Worm (Caenorhabditis elegans) whole organism, young adult: ENCODE measurements around the gene C05A2.4.

Source experiments
- B0019.2 ChIP-seq: fragments of 200-800 bp; sonication (Bioruptor generic); conservative IDR thresholded peaks from 2 replicates; pipeline ENCODE4 v1.3.6; 2022; ENCODE audit warnings: missing genetic modification reagents, missing genetic modification characterization, missing compliant biosample characterization
- C06A6.2 ChIP-seq: fragments of 200-800 bp; sonication (Bioruptor generic); conservative IDR thresholded peaks from 2 replicates; pipeline ENCODE4 v1.3.6; 2022; ENCODE audit warnings: missing genetic modification characterization, missing compliant biosample characterization
- F37B4.10 ChIP-seq: fragments of 200-800 bp; sonication (Bioruptor generic); IDR thresholded peaks from 2 replicates; pipeline ENCODE4 v1.3.6; 2022; ENCODE audit warnings: missing genetic modification characterization, missing compliant biosample characterization
- F39B2.1 ChIP-seq: fragments of 200-800 bp; sonication (Bioruptor generic); IDR thresholded peaks from 2 replicates; pipeline ENCODE4 v1.3.6; 2022; ENCODE audit warnings: missing genetic modification reagents, missing genetic modification characterization, missing compliant biosample characterization
- T26A5.8 ChIP-seq: sonication (generic microtip); optimal IDR thresholded peaks from 2 replicates; lab custom pipeline; 2016; ENCODE audit warnings: missing genetic modification characterization, missing compliant biosample characterization
- Y53G8AR.9 ChIP-seq: fragments of 200-800 bp; sonication (Bioruptor generic); conservative IDR thresholded peaks from 2 replicates; pipeline ENCODE4 v1.3.6; 2022; ENCODE audit warnings: missing genetic modification reagents, missing genetic modification characterization, missing compliant biosample characterization
- Y56A3A.18 ChIP-seq: fragments of 200-800 bp; sonication (Bioruptor generic); IDR thresholded peaks from 2 replicates; pipeline ENCODE4 v1.3.6; 2022; ENCODE audit warnings: missing genetic modification reagents, missing genetic modification characterization, missing compliant biosample characterization
- Y79H2A.3 ChIP-seq: fragments of 200-800 bp; sonication (Bioruptor generic); conservative IDR thresholded peaks from 2 replicates; pipeline ENCODE4 v1.3.6; 2022; ENCODE audit warnings: missing genetic modification reagents, missing genetic modification characterization, missing compliant biosample characterization
- ama-1 ChIP-seq, 3 experiments: fragments of 150-350 bp in 1 of 3; sonication (generic microtip) in 2 of 3; optimal IDR thresholded peaks; 2 replicates each; lab custom pipeline; 2014 to 2018; ENCODE audit warnings: missing biosample characterization in 2 of 3, missing genetic modification characterization in 2 of 3, missing genetic modification reagents in 2 of 3
- aptf-2 ChIP-seq: fragments of 200-800 bp; sonication (Bioruptor generic); conservative IDR thresholded peaks from 2 replicates; pipeline ENCODE4 v1.3.6; 2022; ENCODE audit warnings: missing genetic modification reagents, missing genetic modification characterization, missing compliant biosample characterization
- attf-5 ChIP-seq: fragments of 200-800 bp; sonication (Bioruptor generic); optimal IDR thresholded peaks from 2 replicates; lab custom pipeline; 2018; ENCODE audit warnings: mild to moderate bottlenecking, missing genetic modification characterization, missing compliant biosample characterization
- bed-1 ChIP-seq: fragments of 200-800 bp; sonication (Bioruptor generic); IDR thresholded peaks from 2 replicates; pipeline ENCODE4 v1.3.6; 2022; ENCODE audit warnings: missing genetic modification reagents, missing genetic modification characterization, missing compliant biosample characterization
- ccch-3 ChIP-seq: fragments of 200-800 bp; sonication (Bioruptor generic); optimal IDR thresholded peaks from 2 replicates; lab custom pipeline; 2018; ENCODE audit warnings: mild to moderate bottlenecking, missing genetic modification characterization, missing compliant biosample characterization
- cebp-2 ChIP-seq: fragments of 200-800 bp; sonication (Bioruptor generic); IDR thresholded peaks from 2 replicates; pipeline ENCODE4 v1.3.6; 2022; ENCODE audit warnings: missing genetic modification characterization, missing compliant biosample characterization
- ceh-27 ChIP-seq: fragments of 200-800 bp; sonication (Bioruptor generic); optimal IDR thresholded peaks from 2 replicates; lab custom pipeline; 2018; ENCODE audit warnings: mild to moderate bottlenecking, missing genetic modification characterization, moderate library complexity, missing compliant biosample characterization
- ceh-40 ChIP-seq: fragments of 200-800 bp; sonication (Bioruptor generic); IDR thresholded peaks from 2 replicates; pipeline ENCODE4 v1.3.6; 2022; ENCODE audit warnings: missing genetic modification characterization, missing compliant biosample characterization
- chd-7 ChIP-seq: sonication (generic microtip); optimal IDR thresholded peaks from 2 replicates; lab custom pipeline; 2016; ENCODE audit warnings: mild to moderate bottlenecking, missing genetic modification characterization, moderate library complexity, missing compliant biosample characterization
- dpff-1 ChIP-seq: sonication (generic microtip); optimal IDR thresholded peaks from 2 replicates; lab custom pipeline; 2017; ENCODE audit warnings: mild to moderate bottlenecking, missing genetic modification characterization, missing compliant biosample characterization
- dpl-1 ChIP-seq: fragments of 150-350 bp; optimal IDR thresholded peaks from 2 replicates; lab custom pipeline; 2014; ENCODE audit warnings: missing biosample characterization, missing genetic modification reagents, missing genetic modification characterization
- ekl-4 ChIP-seq: fragments of 200-800 bp; sonication (Bioruptor generic); IDR thresholded peaks from 2 replicates; pipeline ENCODE4 v1.3.6; 2022; ENCODE audit warnings: missing genetic modification reagents, missing genetic modification characterization, missing compliant biosample characterization
- him-1 ChIP-seq: sonication (generic microtip); optimal IDR thresholded peaks from 2 replicates; lab custom pipeline; 2016; ENCODE audit warnings: missing genotype, missing genetic modification reagents, missing genetic modification characterization, missing compliant biosample characterization
- hmg-20 ChIP-seq: fragments of 200-800 bp; sonication (Bioruptor generic); IDR thresholded peaks from 2 replicates; pipeline ENCODE4 v1.3.6; 2022; ENCODE audit warnings: missing genetic modification reagents, missing genetic modification characterization, missing compliant biosample characterization
- hsf-1 ChIP-seq: fragments of 200-800 bp; sonication (Bioruptor generic); IDR thresholded peaks from 2 replicates; pipeline ENCODE4 v1.3.6; 2022; ENCODE audit warnings: missing genetic modification reagents, missing genetic modification characterization, missing compliant biosample characterization
- lag-1 ChIP-seq: fragments of 200-800 bp; sonication (Bioruptor generic); IDR thresholded peaks from 2 replicates; pipeline ENCODE4 v1.3.6; 2022; ENCODE audit warnings: missing genetic modification reagents, missing genetic modification characterization, missing compliant biosample characterization
- let-607 ChIP-seq, 2 experiments: fragments of 200-800 bp in 1 of 2; sonication (Bioruptor generic) in 1 of 2; sonication (generic microtip) in 1 of 2; optimal IDR thresholded peaks; 2 replicates each; lab custom pipeline; 2016 to 2018; ENCODE audit warnings: mild to moderate bottlenecking in 2 of 2, missing compliant biosample characterization in 2 of 2, missing genetic modification characterization in 2 of 2, moderate library complexity in 2 of 2, missing genotype in 1 of 2
- lsl-1 ChIP-seq: fragments of 200-800 bp; sonication (Bioruptor generic); optimal IDR thresholded peaks from 2 replicates; lab custom pipeline; 2018; ENCODE audit warnings: mild to moderate bottlenecking, missing genetic modification characterization, moderate library complexity, missing compliant biosample characterization
- lsy-27 ChIP-seq: sonication (generic microtip); optimal IDR thresholded peaks from 2 replicates; lab custom pipeline; 2017; ENCODE audit warnings: missing genetic modification characterization, mild to moderate bottlenecking, missing compliant biosample characterization, antibody characterized with exemption, missing genotype, borderline replicate concordance; ENCODE audit not compliant: insufficient read depth
- madf-3 ChIP-seq: fragments of 200-800 bp; sonication (Bioruptor generic); IDR thresholded peaks from 2 replicates; pipeline ENCODE4 v1.3.6; 2022; ENCODE audit warnings: missing genetic modification reagents, missing genetic modification characterization, missing compliant biosample characterization
- mcd-1 ChIP-seq: fragments of 200-800 bp; sonication (Bioruptor generic); IDR thresholded peaks from 2 replicates; pipeline ENCODE4 v1.3.6; 2022; ENCODE audit warnings: missing genetic modification reagents, missing genetic modification characterization, missing compliant biosample characterization
- mes-4 ChIP-seq: sonication (generic microtip); optimal IDR thresholded peaks from 2 replicates; lab custom pipeline; 2016; ENCODE audit warnings: missing genotype, missing genetic modification characterization, missing compliant biosample characterization
- nfya-2 ChIP-seq: fragments of 200-800 bp; sonication (Bioruptor generic); IDR thresholded peaks from 2 replicates; pipeline ENCODE4 v1.3.6; 2022; ENCODE audit warnings: missing genetic modification reagents, missing genetic modification characterization, missing compliant biosample characterization
- nfyb-1 ChIP-seq: fragments of 200-800 bp; sonication (Bioruptor generic); IDR thresholded peaks from 2 replicates; pipeline ENCODE4 v1.3.6; 2022; ENCODE audit warnings: missing genetic modification reagents, missing genetic modification characterization, missing compliant biosample characterization
- nhr-120 ChIP-seq: fragments of 200-800 bp; sonication (Bioruptor generic); IDR thresholded peaks from 2 replicates; pipeline ENCODE4 v1.3.6; 2022; ENCODE audit warnings: missing genetic modification characterization, missing compliant biosample characterization
- nhr-80 ChIP-seq: sonication (generic microtip); optimal IDR thresholded peaks from 2 replicates; lab custom pipeline; 2016; ENCODE audit warnings: missing genetic modification characterization, missing compliant biosample characterization
- pbrm-1 ChIP-seq: fragments of 200-800 bp; sonication (Bioruptor generic); IDR thresholded peaks from 2 replicates; pipeline ENCODE4 v1.3.6; 2022; ENCODE audit warnings: missing genetic modification reagents, missing genetic modification characterization, missing compliant biosample characterization
- rpc-1 ChIP-seq, 2 experiments: fragments of 150-350 bp in 1 of 2; sonication (generic microtip) in 1 of 2; optimal IDR thresholded peaks; 2 replicates each; lab custom pipeline; 2014 to 2018; ENCODE audit warnings: missing biosample characterization in 1 of 2, missing genetic modification characterization in 1 of 2, missing genetic modification reagents in 1 of 2, missing genotype in 1 of 2
- sdz-38 ChIP-seq: sonication (generic microtip); optimal IDR thresholded peaks from 2 replicates; lab custom pipeline; 2016; ENCODE audit warnings: missing genotype, missing genetic modification characterization, missing compliant biosample characterization
- sptf-2 ChIP-seq: fragments of 200-800 bp; sonication (Bioruptor generic); optimal IDR thresholded peaks from 2 replicates; lab custom pipeline; 2018; ENCODE audit warnings: mild to moderate bottlenecking, missing genetic modification characterization, missing compliant biosample characterization
- tlf-1 ChIP-seq: fragments of 200-800 bp; sonication (Bioruptor generic); optimal IDR thresholded peaks from 2 replicates; lab custom pipeline; 2018; ENCODE audit warnings: mild to moderate bottlenecking, missing genetic modification characterization, missing compliant biosample characterization
- unc-130 ChIP-seq: sonication (generic microtip); optimal IDR thresholded peaks from 2 replicates; lab custom pipeline; 2016; ENCODE audit warnings: missing genetic modification reagents, missing genetic modification characterization, missing compliant biosample characterization
- xnd-1 ChIP-seq: sonication (generic microtip); optimal IDR thresholded peaks from 2 replicates; lab custom pipeline; 2016; ENCODE audit warnings: missing genotype, missing genetic modification reagents, missing genetic modification characterization, missing compliant biosample characterization
- ztf-25 ChIP-seq: fragments of 200-800 bp; sonication (Bioruptor generic); IDR thresholded peaks from 2 replicates; pipeline ENCODE4 v1.3.6; 2022; ENCODE audit warnings: missing genetic modification reagents, missing genetic modification characterization, missing compliant biosample characterization
- ztf-26 ChIP-seq: sonication (generic microtip); optimal IDR thresholded peaks from 2 replicates; lab custom pipeline; 2017; ENCODE audit warnings: missing genetic modification characterization, missing compliant biosample characterization
- ztf-28 ChIP-seq: fragments of 200-800 bp; sonication (Bioruptor generic); IDR thresholded peaks from 2 replicates; pipeline ENCODE4 v1.3.6; 2022; ENCODE audit warnings: missing genetic modification reagents, missing genetic modification characterization, missing compliant biosample characterization

The C05A2.4 gene

ce11 chrV:10714630-10715029 is 19.3 kb downstream of the C05A2.4 start:
- TF ChIP-seq C06A6.2 (GFP tag; lab: Robert Waterston, UW) (no peak), Y56A3A.18 (GFP tag; lab: Robert Waterston, UW) (peak; percentile 9; the same call in 1 of the 2 replicates), hsf-1 (no peak), sdz-38 (tag; lab: Kevin White, UChicago) (no peak), Y79H2A.3 (GFP tag; lab: Robert Waterston, UW) (no peak), ztf-25 (GFP tag; lab: Robert Waterston, UW) (no peak), rpc-1 (optimal IDR thresholded peaks at IDR 0.05; lab: Kevin White, UChicago) (no peak), rpc-1 (tag; optimal IDR thresholded peaks at IDR 0.05; lab: Kevin White, UChicago) (no peak), lag-1 (0 out of 2 replicates have a peak, but pooled peaks have one; percentile 67), hmg-20 (GFP tag; lab: Robert Waterston, UW) (no peak), nfyb-1 (GFP tag; lab: Robert Waterston, UW) (peak; percentile 48; the same call in 1 of the 2 replicates), nfya-2 (GFP tag; lab: Robert Waterston, UW) (no peak), ccch-3 (GFP tag; lab: Kevin White, UChicago) (no peak), aptf-2 (GFP tag; lab: Robert Waterston, UW) (no peak), bed-1 (no peak), sptf-2 (no peak), nhr-120 (GFP tag; lab: Robert Waterston, UW) (0 out of 2 replicates have a peak, but pooled peaks have one; percentile 39), ceh-40 (no peak), cebp-2 (GFP tag; lab: Robert Waterston, UW) (0 out of 2 replicates have a peak, but pooled peaks have one; percentile 15), nhr-80 (peak; percentile 24)

ce11 chrV:10715158-10716152 is 20.2 kb downstream of the C05A2.4 start:
- TF ChIP-seq him-1 (no peak), madf-3 (GFP tag; lab: Robert Waterston, UW) (no peak; the same call in 1 of the 2 replicates), attf-5 (GFP tag; lab: Kevin White, UChicago) (peak; percentile 78), lsy-27 (tag; lab: Kevin White, UChicago) (no peak), nhr-120 (GFP tag; lab: Robert Waterston, UW) (no peak), ztf-26 (tag; lab: Kevin White, UChicago) (peak; percentile 82), chd-7 (peak; percentile 94), ceh-40 (no peak), cebp-2 (GFP tag; lab: Robert Waterston, UW) (no peak), dpl-1 (GFP tag; lab: Kevin White, UChicago) (no peak), F37B4.10 (GFP tag; lab: Robert Waterston, UW) (0 out of 2 replicates have a peak, but pooled peaks have one; percentile 10), pbrm-1 (GFP tag; lab: Robert Waterston, UW) (peak; percentile 82), B0019.2 (GFP tag; lab: Robert Waterston, UW) (no peak), ztf-28 (GFP tag; lab: Robert Waterston, UW) (no peak), let-607 (tag; optimal IDR thresholded peaks at IDR 0.05; lab: Kevin White, UChicago) (no peak), dpff-1 (tag; lab: Kevin White, UChicago) (no peak), tlf-1 (GFP tag; lab: Kevin White, UChicago) (peak; percentile 29), ekl-4 (GFP tag; lab: Robert Waterston, UW) (peak; percentile 84), T26A5.8 (tag; lab: Kevin White, UChicago) (no peak), mcd-1 (GFP tag; lab: Robert Waterston, UW) (peak; percentile 80), unc-130 (no peak), ceh-27 (GFP tag; lab: Kevin White, UChicago) (peak; percentile 95), mes-4 (no peak), ama-1 (optimal IDR thresholded peaks at IDR 0.05; lab: Kevin White, UChicago) (no peak), ama-1 (GFP tag; optimal IDR thresholded peaks at IDR 0.05; lab: Kevin White, UChicago) (no peak), xnd-1 (tag; lab: Kevin White, UChicago) (no peak), sptf-2 (no peak), Y79H2A.3 (GFP tag; lab: Robert Waterston, UW) (0 out of 2 replicates have a peak, but pooled peaks have one; percentile 53), F39B2.1 (GFP tag; lab: Robert Waterston, UW) (no peak), lsl-1 (GFP tag; lab: Kevin White, UChicago) (no peak), Y53G8AR.9 (GFP tag; lab: Robert Waterston, UW) (peak; percentile 82)
